Worm (Caenorhabditis elegans): ENCODE data around the gene col-102.

Gene col-102

ce11 chrIV:653138-653848 lies 49.0 kb downstream of the col-102 start, which contains the start of gene K11H12.1 (continued):
- TF ChIP-seq C17E4.6 (GFP tag; IDR thresholded peaks at IDR 0.05) (peak; percentile 68; the same call in 1 of the 2 replicates), K11D2.4 (GFP tag; IDR thresholded peaks at IDR 0.05) (no peak), nhr-120 (GFP tag; IDR thresholded peaks at IDR 0.05) (no peak), lsy-27 (tag; optimal IDR thresholded peaks at IDR 0.05; ENCODE audit: borderline replicate concordance, insufficient read depth) (no peak), F55B11.4 (tag; optimal IDR thresholded peaks at IDR 0.05; ENCODE audit: borderline replicate concordance, insufficient read depth) (no peak), ztf-6 (GFP tag; IDR thresholded peaks at IDR 0.05) (no peak), ztf-25 (GFP tag; IDR thresholded peaks at IDR 0.05) (no peak), F37B4.10 (GFP tag; IDR thresholded peaks at IDR 0.05) (no peak), egl-44 (GFP tag; IDR thresholded peaks at IDR 0.05) (0 out of 2 replicates have a peak, but pooled peaks have one; percentile 22), nhr-90 (tag; optimal IDR thresholded peaks at IDR 0.05) (no peak), attf-5 (GFP tag; optimal IDR thresholded peaks at IDR 0.05) (no peak), sdz-38 (tag; optimal IDR thresholded peaks at IDR 0.05) (no peak), repo-1 (tag; optimal IDR thresholded peaks at IDR 0.05) (peak; percentile 58), snpc-1.3 (tag; optimal IDR thresholded peaks at IDR 0.05; ENCODE audit: insufficient read depth) (no peak), D2030.7 (GFP tag; IDR thresholded peaks at IDR 0.05) (peak; percentile 42; the same call in 1 of the 2 replicates), snpc-1.1 (tag; optimal IDR thresholded peaks at IDR 0.05; ENCODE audit: insufficient read depth) (peak; percentile 54), sptf-2 (GFP tag; optimal IDR thresholded peaks at IDR 0.05) (no peak), T26A5.8 (tag; optimal IDR thresholded peaks at IDR 0.05) (no peak), F10E7.11 (tag; optimal IDR thresholded peaks at IDR 0.05) (no peak), ceh-58 (GFP tag; IDR thresholded peaks at IDR 0.05) (no peak), ztf-3 (GFP tag; optimal IDR thresholded peaks at IDR 0.05) (no peak), bed-1 (GFP tag; IDR thresholded peaks at IDR 0.05) (no peak), K12H6.12 (tag; optimal IDR thresholded peaks at IDR 0.05) (no peak), B0336.3 (GFP tag; IDR thresholded peaks at IDR 0.05) (peak; percentile 90), hmg-1.2 (GFP tag; IDR thresholded peaks at IDR 0.05) (no peak; the same call in 1 of the 2 replicates), ZK185.1 (tag; optimal IDR thresholded peaks at IDR 0.05; ENCODE audit: poor library complexity, severe bottlenecking) (peak; percentile 24), athp-1 (tag; optimal IDR thresholded peaks at IDR 0.05) (peak; percentile 47), mes-4 (tag; optimal IDR thresholded peaks at IDR 0.05) (no peak), egrh-3 (GFP tag; IDR thresholded peaks at IDR 0.05) (no peak), hlh-26 (GFP tag; conservative IDR thresholded peaks at IDR 0.05) (no peak), atf-7 (tag; optimal IDR thresholded peaks at IDR 0.05) (no peak), nhr-27 (tag; optimal IDR thresholded peaks at IDR 0.05) (no peak), B0035.1 (tag; optimal IDR thresholded peaks at IDR 0.05) (no peak), ccch-3 (GFP tag; optimal IDR thresholded peaks at IDR 0.05) (no peak), F57A8.1 (GFP tag; optimal IDR thresholded peaks at IDR 0.05) (no peak), F23B12.7 (tag; optimal IDR thresholded peaks at IDR 0.05; ENCODE audit: insufficient read depth) (no peak), madf-8 (GFP tag; conservative IDR thresholded peaks at IDR 0.05) (no peak), tbp1 (GFP tag; optimal IDR thresholded peaks at IDR 0.05) (peak; percentile 8), F57C9.4 (tag; optimal IDR thresholded peaks at IDR 0.05) (no peak), F22D6.2 (tag; optimal IDR thresholded peaks at IDR 0.05) (no peak), F52B5.7 (tag; optimal IDR thresholded peaks at IDR 0.05) (peak; percentile 11), pbrm-1 (GFP tag; IDR thresholded peaks at IDR 0.05) (peak; percentile 50; the same call in 1 of the 2 replicates), lin-26 (GFP tag; IDR thresholded peaks at IDR 0.05) (peak; percentile 25; the same call in 1 of the 2 replicates), Y53F4B.3 (GFP tag; IDR thresholded peaks at IDR 0.05) (no peak), Y53G8AR.9 (GFP tag; conservative IDR thresholded peaks at IDR 0.05) (peak; percentile 66; the same call in 1 of the 2 replicates), mxl-1 (tag; optimal IDR thresholded peaks at IDR 0.05) (no peak), let-526 (GFP tag; IDR thresholded peaks at IDR 0.05) (no peak)
